Worm (Caenorhabditis elegans) whole organism, L2 larva: Measurements from ENCODE around the gene srw-69.

ENCODE experiments used
- C34F6.9 ChIP-seq: fragments of 150-350 bp; optimal IDR thresholded peaks from 2 replicates; lab custom pipeline; 2014; ENCODE audit warnings: missing biosample characterization, missing genetic modification characterization
- F13H6.1 ChIP-seq: sonication (generic microtip); optimal IDR thresholded peaks from 2 replicates; lab custom pipeline; 2016; ENCODE audit warnings: missing genetic modification characterization, missing compliant biosample characterization
- R02D3.7 ChIP-seq: fragments of 150-350 bp; optimal IDR thresholded peaks from 2 replicates; lab custom pipeline; 2014; ENCODE audit warnings: missing biosample characterization, missing genetic modification characterization
- Y55F3AM.14 ChIP-seq: fragments of 200-800 bp; sonication (Bioruptor generic); optimal IDR thresholded peaks from 2 replicates; lab custom pipeline; 2018; ENCODE audit warnings: mild to moderate bottlenecking, missing genetic modification characterization, missing compliant biosample characterization
- ZK546.5 ChIP-seq: sonication (generic microtip); optimal IDR thresholded peaks from 2 replicates; lab custom pipeline; 2017; ENCODE audit warnings: missing biosample characterization, missing genetic modification characterization
- ama-1 ChIP-seq: fragments of 150-350 bp; optimal IDR thresholded peaks from 2 replicates; lab custom pipeline; 2018; ENCODE audit warnings: inconsistent platforms
- blmp-1 ChIP-seq: sonication (generic microtip); optimal IDR thresholded peaks from 2 replicates; lab custom pipeline; 2017; ENCODE audit warnings: missing genetic modification characterization, mild to moderate bottlenecking, missing compliant biosample characterization, antibody characterized with exemption, moderate library complexity; ENCODE audit not compliant: insufficient read depth
- ceh-16 ChIP-seq: fragments of 150-350 bp; optimal IDR thresholded peaks from 2 replicates; lab custom pipeline; 2014; ENCODE audit warnings: missing biosample characterization, missing genetic modification characterization
- dmd-4 ChIP-seq: sonication (generic microtip); optimal IDR thresholded peaks from 2 replicates; lab custom pipeline; 2017; ENCODE audit warnings: missing biosample characterization, missing genetic modification characterization
- egl-27 ChIP-seq: sonication (generic microtip); optimal IDR thresholded peaks from 3 replicates; lab custom pipeline; 2017; ENCODE audit warnings: missing biosample characterization, missing genetic modification reagents, missing genetic modification characterization
- elt-1 ChIP-seq: fragments of 150-350 bp; optimal IDR thresholded peaks from 2 replicates; lab custom pipeline; 2014; ENCODE audit warnings: missing biosample characterization, missing genetic modification characterization
- fos-1 ChIP-seq: fragments of 150-350 bp; optimal IDR thresholded peaks from 2 replicates; lab custom pipeline; 2014; ENCODE audit warnings: missing biosample characterization, missing genetic modification characterization
- gmeb-1 ChIP-seq: fragments of 150-350 bp; optimal IDR thresholded peaks from 2 replicates; lab custom pipeline; 2014; ENCODE audit warnings: missing biosample characterization, missing genetic modification characterization
- lin-11 ChIP-seq: fragments of 150-350 bp; sonication (generic microtip); optimal IDR thresholded peaks from 2 replicates; lab custom pipeline; 2014; ENCODE audit warnings: missing biosample characterization, missing genetic modification characterization, inconsistent platforms, mixed read lengths
- lin-13 ChIP-seq: fragments of 150-350 bp; optimal IDR thresholded peaks from 2 replicates; lab custom pipeline; 2014; ENCODE audit warnings: missing biosample characterization, missing genetic modification reagents, missing genetic modification characterization
- lin-39 ChIP-seq: fragments of 150-350 bp; optimal IDR thresholded peaks from 2 replicates; lab custom pipeline; 2014; ENCODE audit warnings: missing biosample characterization, missing genetic modification reagents, missing genetic modification characterization
- lsy-2 ChIP-seq, 2 experiments: fragments of 150-350 bp in 1 of 2; sonication (generic microtip) in 1 of 2; optimal IDR thresholded peaks; 2 replicates each; lab custom pipeline; 2014 to 2017; ENCODE audit warnings: missing biosample characterization in 2 of 2, missing genetic modification characterization in 2 of 2
- mab-5 ChIP-seq: fragments of 150-350 bp; optimal IDR thresholded peaks from 2 replicates; lab custom pipeline; 2014; ENCODE audit warnings: missing biosample characterization, missing genetic modification characterization
- mbf-1 ChIP-seq: sonication (generic microtip); optimal IDR thresholded peaks from 2 replicates; lab custom pipeline; 2017; ENCODE audit warnings: missing biosample characterization, missing genetic modification characterization
- mdl-1 ChIP-seq, 2 experiments: fragments of 150-350 bp in 1 of 2; sonication (generic microtip) in 1 of 2; optimal IDR thresholded peaks; 2 replicates each; lab custom pipeline; 2017; ENCODE audit warnings: missing biosample characterization in 2 of 2, missing genetic modification characterization in 2 of 2
- nhr-10 ChIP-seq: sonication (generic microtip); optimal IDR thresholded peaks from 2 replicates; lab custom pipeline; 2017; ENCODE audit warnings: missing biosample characterization, missing genetic modification characterization
- nhr-12 ChIP-seq: fragments of 150-350 bp; optimal IDR thresholded peaks from 2 replicates; lab custom pipeline; 2014; ENCODE audit warnings: missing biosample characterization, missing genetic modification characterization
- nhr-129 ChIP-seq: fragments of 150-350 bp; optimal IDR thresholded peaks from 2 replicates; lab custom pipeline; 2014; ENCODE audit warnings: missing biosample characterization, missing genetic modification characterization
- nhr-21 ChIP-seq: fragments of 150-350 bp; optimal IDR thresholded peaks from 2 replicates; lab custom pipeline; 2014; ENCODE audit warnings: missing biosample characterization, missing genetic modification characterization
- nhr-23 ChIP-seq: fragments of 150-350 bp; optimal IDR thresholded peaks from 2 replicates; lab custom pipeline; 2014; ENCODE audit warnings: missing biosample characterization, missing genetic modification reagents, missing genetic modification characterization
- nhr-6 ChIP-seq: fragments of 150-350 bp; optimal IDR thresholded peaks from 2 replicates; lab custom pipeline; 2014; ENCODE audit warnings: missing biosample characterization, missing genetic modification characterization
- nhr-77 ChIP-seq: fragments of 150-350 bp; optimal IDR thresholded peaks from 2 replicates; lab custom pipeline; 2014; ENCODE audit warnings: missing biosample characterization, missing genetic modification characterization
- peb-1 ChIP-seq: fragments of 150-350 bp; optimal IDR thresholded peaks from 2 replicates; lab custom pipeline; 2014; ENCODE audit warnings: missing biosample characterization, missing genetic modification characterization
- sem-4 ChIP-seq: fragments of 150-350 bp; optimal IDR thresholded peaks from 2 replicates; lab custom pipeline; 2014; ENCODE audit warnings: missing biosample characterization, missing genetic modification reagents, missing genetic modification characterization
- sma-9 ChIP-seq, 2 experiments: fragments of 150-350 bp in 1 of 2; sonication (generic microtip) in 1 of 2; optimal IDR thresholded peaks; 2 replicates each; lab custom pipeline; 2014 to 2016; ENCODE audit warnings: missing genetic modification characterization in 2 of 2, mild to moderate bottlenecking in 1 of 2, missing biosample characterization in 1 of 2, missing compliant biosample characterization in 1 of 2, missing genetic modification reagents in 1 of 2, moderate library complexity in 1 of 2
- snpc-4 ChIP-seq: fragments of 150-350 bp; optimal IDR thresholded peaks from 2 replicates; lab custom pipeline; 2014; ENCODE audit warnings: missing biosample characterization, missing genetic modification characterization
- unc-39 ChIP-seq: fragments of 150-350 bp; optimal IDR thresholded peaks from 2 replicates; lab custom pipeline; 2014; ENCODE audit warnings: missing biosample characterization, missing genetic modification characterization
- unc-62 ChIP-seq: fragments of 150-350 bp; optimal IDR thresholded peaks from 2 replicates; lab custom pipeline; 2014; ENCODE audit warnings: missing biosample characterization, missing genetic modification reagents, missing genetic modification characterization
- ztf-1 ChIP-seq: fragments of 200-800 bp; sonication (Bioruptor generic); conservative IDR thresholded peaks from 2 replicates; pipeline ENCODE4 v1.3.6; 2022; ENCODE audit warnings: missing genetic modification characterization, missing compliant biosample characterization
- ztf-4 ChIP-seq: fragments of 150-350 bp; optimal IDR thresholded peaks from 2 replicates; lab custom pipeline; 2014; ENCODE audit warnings: missing biosample characterization, missing genetic modification characterization

Gene srw-69

ce11 chrV:7408520-7408919, 20.3 kb downstream of the srw-69 start, which contains the start of gene srt-6:
TSS of gene srt-6 (minus strand) at chrV:7408814.
- TF ChIP-seq ZK546.5 (tag; lab: Kevin White, UChicago), result no peak
- TF ChIP-seq ztf-4 (tag; lab: Kevin White, UChicago), result no peak
- no peak for TF ChIP-seq fos-1 (tag; lab: Kevin White, UChicago)
- no peak for TF ChIP-seq unc-39 (tag; lab: Kevin White, UChicago)

- TF ChIP-seq sem-4 (tag; lab: Kevin White, UChicago) (no peak), unc-62 (no peak), ZK546.5 (tag; lab: Kevin White, UChicago) (no peak), C34F6.9 (no peak), nhr-6 (tag; lab: Kevin White, UChicago) (no peak), nhr-21 (tag; lab: Kevin White, UChicago) (no peak), nhr-10 (tag; lab: Kevin White, UChicago) (no peak), R02D3.7 (tag; lab: Kevin White, UChicago) (no peak)
- TF ChIP-seq, all 48 proteins: peak for 0
Measured at ce11 chrV:7403501-7403900, 25.3 kb downstream of the srw-69 start.

ce11 chrV:7402355-7402754, 26.4 kb downstream of the srw-69 start, which contains the start of gene srj-13:
TSS of gene srj-13 (plus strand) at chrV:7402655.
- TF ChIP-seq elt-1 (tag; lab: Kevin White, UChicago) (no peak), unc-39 (tag; lab: Kevin White, UChicago) (no peak), mab-5 (tag; lab: Kevin White, UChicago) (no peak), lin-11 (tag; lab: Kevin White, UChicago) (no peak), mbf-1 (no peak), lsy-2 (tag; optimal IDR thresholded peaks at IDR 0.05; lab: Kevin White, UChicago) (no peak), peb-1 (tag; lab: Kevin White, UChicago) (no peak), egl-27 (tag; lab: Kevin White, UChicago) (no peak), snpc-4 (tag; lab: Kevin White, UChicago) (no peak), lin-13 (no peak), ZK546.5 (tag; lab: Kevin White, UChicago) (no peak), sma-9 (GFP tag; optimal IDR thresholded peaks at IDR 0.05; lab: Kevin White, UChicago) (no peak), sma-9 (tag; optimal IDR thresholded peaks at IDR 0.05; lab: Kevin White, UChicago) (no peak), dmd-4 (tag; lab: Kevin White, UChicago) (no peak), nhr-129 (tag; lab: Kevin White, UChicago) (no peak), F13H6.1 (tag; lab: Kevin White, UChicago) (no peak), nhr-23 (no peak), mdl-1 (tag; optimal IDR thresholded peaks at IDR 0.05; lab: Kevin White, UChicago) (no peak)

ce11 chrV:7400588-7400987, 28.2 kb downstream of the srw-69 start, which contains the start of gene srx-60:
TSS of gene srx-60 (plus strand) at chrV:7400888.
- no peak for TF ChIP-seq gmeb-1
- no peak for TF ChIP-seq nhr-12
- no peak for TF ChIP-seq lin-13
- TF ChIP-seq mab-5 (tag; lab: Kevin White, UChicago), result no peak
- TF ChIP-seq ztf-4 (tag; lab: Kevin White, UChicago), result no peak

- TF ChIP-seq ztf-4 (tag; lab: Kevin White, UChicago), result no peak
- TF ChIP-seq fos-1 (tag; lab: Kevin White, UChicago), result no peak
- TF ChIP-seq ZK546.5 (tag; lab: Kevin White, UChicago), result no peak
- no peak for TF ChIP-seq mbf-1
- no peak for TF ChIP-seq blmp-1
- no peak for TF ChIP-seq nhr-77 (tag; lab: Kevin White, UChicago)
- no peak for TF ChIP-seq ama-1
- no peak for TF ChIP-seq dmd-4 (tag; lab: Kevin White, UChicago)
- no peak for TF ChIP-seq ztf-1
- no peak for TF ChIP-seq egl-27 (tag; lab: Kevin White, UChicago)
- no peak for TF ChIP-seq nhr-129 (tag; lab: Kevin White, UChicago)
- no peak for TF ChIP-seq lin-39
- no peak for TF ChIP-seq Y55F3AM.14 (GFP tag; lab: Kevin White, UChicago)
- TF ChIP-seq lin-11 (tag; lab: Kevin White, UChicago), result no peak
- TF ChIP-seq ceh-16, result no peak
- no peak for TF ChIP-seq F13H6.1 (tag; lab: Kevin White, UChicago)
- TF ChIP-seq, all 48 proteins: peak for 0
Measured at ce11 chrV:7400095-7400494, 28.7 kb downstream of the srw-69 start, which contains the start of gene cnc-9. TSS of gene cnc-9 (minus strand) at chrV:7400195.
